Fruit fly (Drosophila melanogaster) whole organism, pupa: ENCODE measurements around the gene gt.

Experiments used
- CG10348 ChIP-seq: fragments of 200-800 bp; sonication (Bioruptor generic); IDR thresholded peaks from 2 replicates; pipeline ENCODE4 v1.3.6; 2022; ENCODE audit warnings: missing biosample characterization, missing genetic modification characterization
- CG12605 ChIP-seq: fragments of 200-800 bp; sonication (Bioruptor generic); IDR thresholded peaks from 2 replicates; pipeline ENCODE4 v1.3.6; 2022; ENCODE audit warnings: missing biosample characterization, missing genetic modification characterization
- CG13204 ChIP-seq: fragments of 200-800 bp; sonication (Bioruptor generic); optimal IDR thresholded peaks from 2 replicates; lab custom pipeline; 2018; ENCODE audit warnings: missing biosample characterization, mild to moderate bottlenecking, missing genetic modification characterization, moderate library complexity
- CG14655 ChIP-seq: fragments of 200-800 bp; sonication (Bioruptor generic); optimal IDR thresholded peaks from 3 replicates; lab custom pipeline; 2017; ENCODE audit warnings: mild to moderate bottlenecking, missing biosample characterization, missing genetic modification reagents, missing genetic modification characterization
- CG15710 ChIP-seq: fragments of 200-800 bp; sonication (Bioruptor generic); optimal IDR thresholded peaks from 2 replicates; lab custom pipeline; 2018; ENCODE audit warnings: missing biosample characterization, mild to moderate bottlenecking, missing genetic modification characterization, moderate library complexity
- CG17806 ChIP-seq: fragments of 200-800 bp; sonication (Bioruptor generic); optimal IDR thresholded peaks from 2 replicates; lab custom pipeline; 2018; ENCODE audit warnings: missing biosample characterization, mild to moderate bottlenecking, missing genetic modification characterization, moderate library complexity
- CG32121 ChIP-seq: fragments of 200-800 bp; sonication (Bioruptor generic); IDR thresholded peaks from 2 replicates; pipeline ENCODE4 v1.3.6; 2022; ENCODE audit warnings: missing biosample characterization, missing genetic modification characterization
- CG34367 ChIP-seq: fragments of 200-800 bp; sonication (Bioruptor generic); optimal IDR thresholded peaks from 2 replicates; lab custom pipeline; 2018; ENCODE audit warnings: missing biosample characterization, mild to moderate bottlenecking, missing genetic modification characterization
- CG4496 ChIP-seq: fragments of 200-800 bp; sonication (Bioruptor generic); IDR thresholded peaks from 3 replicates; pipeline ENCODE4 v1.3.6; 2022; ENCODE audit warnings: missing biosample characterization, missing genetic modification characterization
- CG8159 ChIP-seq: fragments of 200-800 bp; sonication (Bioruptor generic); optimal IDR thresholded peaks from 3 replicates; lab custom pipeline; 2018; ENCODE audit warnings: missing biosample characterization, mild to moderate bottlenecking, missing genetic modification characterization, moderate library complexity
- CG8301 ChIP-seq: fragments of 200-800 bp; sonication (Bioruptor generic); optimal IDR thresholded peaks from 2 replicates; lab custom pipeline; 2018; ENCODE audit warnings: missing biosample characterization, mild to moderate bottlenecking, missing genetic modification characterization
- CG9948 ChIP-seq: fragments of 200-800 bp; sonication (Bioruptor generic); optimal IDR thresholded peaks from 2 replicates; lab custom pipeline; 2018; ENCODE audit warnings: missing biosample characterization, mild to moderate bottlenecking, missing genetic modification characterization, moderate library complexity
- D1 ChIP-seq: fragments of 200-800 bp; sonication (Bioruptor generic); optimal IDR thresholded peaks from 2 replicates; lab custom pipeline; 2018; ENCODE audit warnings: missing biosample characterization, mild to moderate bottlenecking, missing genetic modification characterization, moderate library complexity
- EcR ChIP-seq: fragments of 200-800 bp; sonication (Bioruptor generic); optimal IDR thresholded peaks from 3 replicates; lab custom pipeline; 2019; ENCODE audit warnings: missing biosample characterization, missing genetic modification characterization, mild to moderate bottlenecking, moderate library complexity, missing genetic modification reagents
- Ets98B ChIP-seq: fragments of 200-800 bp; sonication (Bioruptor generic); IDR thresholded peaks from 2 replicates; pipeline ENCODE4 v1.3.6; 2022; ENCODE audit warnings: missing biosample characterization, missing genetic modification characterization
- Pif1A ChIP-seq: fragments of 200-800 bp; sonication (Bioruptor generic); optimal IDR thresholded peaks from 3 replicates; lab custom pipeline; 2016; ENCODE audit warnings: missing biosample characterization, missing genetic modification characterization
- Pif1B ChIP-seq: fragments of 200-800 bp; sonication (Bioruptor generic); optimal IDR thresholded peaks from 3 replicates; lab custom pipeline; 2016; ENCODE audit warnings: missing biosample characterization, missing genetic modification characterization
- Snoo ChIP-seq: fragments of 200-800 bp; sonication (Bioruptor generic); optimal IDR thresholded peaks from 3 replicates; lab custom pipeline; 2017; ENCODE audit warnings: missing biosample characterization, mild to moderate bottlenecking, missing genetic modification characterization, inconsistent platforms
- fd96Ca ChIP-seq: fragments of 200-800 bp; sonication (Bioruptor generic); IDR thresholded peaks from 3 replicates; pipeline ENCODE4 v1.3.6; 2022; ENCODE audit warnings: missing biosample characterization, missing genetic modification characterization
- rn ChIP-seq: fragments of 200-800 bp; sonication (Bioruptor generic); IDR thresholded peaks from 2 replicates; pipeline ENCODE4 v1.3.6; 2022; ENCODE audit warnings: missing biosample characterization, missing genetic modification characterization

gt gene

DNA sequence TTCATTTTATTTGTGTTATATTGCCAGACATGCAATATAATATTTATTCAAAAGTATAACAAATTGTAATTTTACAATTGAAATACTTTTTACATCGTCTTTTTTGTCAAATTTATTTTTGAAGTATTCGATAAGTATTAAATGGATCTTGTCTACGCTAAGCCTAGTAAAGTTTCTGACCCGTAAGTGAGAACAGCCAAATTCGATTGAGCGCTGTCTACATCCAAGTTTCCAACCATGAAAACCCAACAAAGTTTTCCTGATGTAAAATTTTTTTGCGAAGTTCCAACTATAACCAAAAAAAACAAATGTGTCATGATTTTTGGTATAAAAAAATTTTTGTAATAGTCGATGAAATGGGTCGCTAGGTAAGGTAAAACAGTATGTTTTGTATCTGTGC lies 9.2 kb downstream of the gt start:
- TF ChIP-seq D1 (tag; lab: Kevin White, UChicago) (peak; percentile 61), Pif1A (GFP tag; lab: Kevin White, UChicago) (no peak)

dm6 chrX:2410805-2411204 lies 18.0 kb downstream of the gt start, which contains the start of gene CG12496:
Gene CG12496 (minus strand): TSS chrX:2410901.
- TF ChIP-seq CG17806: no peak
- no peak for TF ChIP-seq Ets98B
- no peak for TF ChIP-seq CG8159
- no peak for TF ChIP-seq CG15710
- TF ChIP-seq fd96Ca: no peak
- no peak for TF ChIP-seq D1 (tag; lab: Kevin White, UChicago)
- TF ChIP-seq Pif1A (GFP tag; lab: Kevin White, UChicago): no peak
- TF ChIP-seq CG12605 (GFP tag; lab: Robert Waterston, UW): no peak
- TF ChIP-seq Snoo: no peak
- no peak for TF ChIP-seq CG8301 (tag; lab: Kevin White, UChicago)
- no peak for TF ChIP-seq rn (GFP tag; lab: Robert Waterston, UW)

DNA sequence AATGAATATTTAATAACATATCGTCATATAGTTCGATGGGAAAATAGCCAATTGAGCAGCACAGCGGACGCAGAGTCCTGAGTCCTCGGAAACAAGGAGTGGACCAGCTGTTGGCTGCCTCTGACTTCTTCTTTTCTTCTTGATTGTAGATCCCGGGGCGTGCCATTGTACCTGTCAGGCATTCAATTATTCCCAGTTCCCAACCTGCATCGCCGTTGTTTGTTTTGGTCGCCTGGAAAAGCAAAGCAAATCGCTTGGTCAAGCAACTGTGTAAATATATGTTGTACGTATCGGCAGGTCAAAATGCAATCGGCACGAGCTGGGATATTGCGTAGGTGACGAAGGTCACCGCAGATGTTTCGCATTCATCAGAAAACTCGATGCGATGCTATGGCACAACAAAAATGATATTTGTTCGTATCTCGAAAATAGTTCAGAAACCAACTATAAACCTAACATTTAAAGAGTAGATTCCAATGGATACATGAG lies 20.0 kb downstream of the gt start:
- no peak for TF ChIP-seq CG10348 (GFP tag; lab: Robert Waterston, UW)

DNA sequence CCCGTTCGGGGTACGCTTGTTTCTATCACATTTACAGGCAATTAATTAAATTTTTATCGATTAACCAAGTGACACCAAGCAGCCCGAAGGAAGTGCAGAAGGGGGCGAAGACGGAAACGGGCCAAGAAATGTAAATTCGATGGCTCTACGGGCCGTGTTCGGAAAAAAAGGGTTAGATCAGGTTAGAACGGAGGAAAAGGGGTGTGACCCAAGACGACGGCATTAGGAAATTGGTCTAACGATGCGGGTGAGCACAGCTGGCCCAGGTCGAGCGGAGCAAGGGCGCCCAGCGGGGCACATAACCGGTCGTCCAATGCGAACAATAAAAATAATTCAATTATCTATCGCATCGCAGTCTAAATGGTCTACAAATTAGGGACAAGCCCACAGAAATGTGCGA lies 29.3 kb downstream of the gt start:
- TF ChIP-seq rn (GFP tag; lab: Robert Waterston, UW) (no peak), CG8301 (tag; lab: Kevin White, UChicago) (no peak), EcR (GFP tag; lab: Kevin White, UChicago) (no peak), D1 (tag; lab: Kevin White, UChicago) (no peak), CG4496 (GFP tag; lab: Robert Waterston, UW) (no peak), CG12605 (GFP tag; lab: Robert Waterston, UW) (no peak), fd96Ca (no peak), CG9948 (no peak), CG8159 (no peak), CG32121 (GFP tag; lab: Robert Waterston, UW) (no peak), CG14655 (GFP tag; lab: Kevin White, UChicago) (no peak), CG13204 (no peak)

DNA sequence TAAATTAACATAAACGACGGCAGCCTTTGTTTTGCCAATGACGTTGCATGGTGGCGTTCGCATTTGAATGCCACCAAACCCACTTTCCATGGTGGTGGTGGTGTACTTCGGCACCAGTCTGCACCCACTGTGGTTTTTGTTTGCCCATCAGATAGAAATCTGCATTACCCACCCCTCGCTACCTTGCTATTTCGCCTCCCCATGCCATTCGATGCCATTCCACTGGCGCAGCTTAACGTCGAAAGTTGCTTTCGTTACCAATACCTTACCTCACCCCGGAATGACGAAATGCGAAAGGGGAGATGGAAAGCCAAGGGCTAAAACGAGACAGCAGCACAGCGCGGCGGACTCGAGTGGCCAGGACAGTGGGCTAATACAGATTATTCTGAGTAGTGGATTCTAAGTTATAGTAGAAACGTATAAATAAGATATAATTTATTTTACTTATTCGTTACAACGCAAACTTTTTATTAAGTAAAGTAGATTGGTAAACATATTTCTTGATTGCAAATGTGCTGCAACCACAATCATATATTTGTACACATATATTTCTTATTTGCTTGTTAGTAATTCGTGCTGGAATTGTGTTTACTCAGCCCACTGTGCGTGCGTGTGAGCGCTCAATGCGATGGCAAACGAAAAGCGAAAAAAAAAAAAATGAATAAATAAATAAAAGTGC lies 32.4 kb downstream of the gt start:
- TF ChIP-seq Pif1A (GFP tag; lab: Kevin White, UChicago) (peak; percentile 31), CG8301 (tag; lab: Kevin White, UChicago) (peak; percentile 25), CG9948 (peak; percentile 40), CG14655 (GFP tag; lab: Kevin White, UChicago) (peak; percentile 52), CG15710 (peak; percentile 48), fd96Ca (no peak), Snoo (no peak), CG17806 (peak; percentile 33), rn (GFP tag; lab: Robert Waterston, UW) (no peak), CG34367 (peak; percentile 33), CG8159 (peak; percentile 52), Pif1B (GFP tag; lab: Kevin White, UChicago) (peak; percentile 39), CG13204 (peak; percentile 28), CG32121 (GFP tag; lab: Robert Waterston, UW) (no peak)
- TF ChIP-seq, all 21 proteins: peak for 10

dm6 chrX:2394516-2394915 lies 34.3 kb downstream of the gt start:
- no peak for TF ChIP-seq CG32121 (GFP tag; lab: Robert Waterston, UW)
- no peak for TF ChIP-seq rn (GFP tag; lab: Robert Waterston, UW)
- TF ChIP-seq, all 21 proteins: peak for 0

- TF ChIP-seq CG17806 (no peak), Pif1A (GFP tag; lab: Kevin White, UChicago) (no peak), rn (GFP tag; lab: Robert Waterston, UW) (no peak), Pif1B (GFP tag; lab: Kevin White, UChicago) (no peak), CG34367 (no peak), EcR (GFP tag; lab: Kevin White, UChicago) (no peak), CG32121 (GFP tag; lab: Robert Waterston, UW) (no peak), CG8301 (tag; lab: Kevin White, UChicago) (no peak), CG15710 (no peak), CG13204 (no peak), CG12605 (GFP tag; lab: Robert Waterston, UW) (no peak), fd96Ca (no peak), CG14655 (GFP tag; lab: Kevin White, UChicago) (no peak), CG4496 (GFP tag; lab: Robert Waterston, UW) (no peak), Snoo (no peak), CG9948 (no peak)
Observed at dm6 chrX:2387579-2388362, 41.0 kb downstream of the gt start, which contains the start of gene PsGEF. Gene PsGEF (minus strand): TSS chrX:2387664.
